Worm (Caenorhabditis elegans): ENCODE measurements around the gene D2062.1.
"Not testable (repeated sequence)": the region's sequence is repeated elsewhere in the genome, so short reads cannot be mapped to it uniquely, and the experiment has no call there.

Gene D2062.1

ce11 chrII:2631169-2631568 lies at the start of gene D2062.1:
D2062.1 (plus strand) TSS chrII:2631469.
- TF ChIP-seq dao-5 (tag; optimal IDR thresholded peaks at IDR 0.05) (no peak), him-1 (tag; optimal IDR thresholded peaks at IDR 0.05) (no peak), W03F9.2 (tag; optimal IDR thresholded peaks at IDR 0.05) (no peak)

DNA sequence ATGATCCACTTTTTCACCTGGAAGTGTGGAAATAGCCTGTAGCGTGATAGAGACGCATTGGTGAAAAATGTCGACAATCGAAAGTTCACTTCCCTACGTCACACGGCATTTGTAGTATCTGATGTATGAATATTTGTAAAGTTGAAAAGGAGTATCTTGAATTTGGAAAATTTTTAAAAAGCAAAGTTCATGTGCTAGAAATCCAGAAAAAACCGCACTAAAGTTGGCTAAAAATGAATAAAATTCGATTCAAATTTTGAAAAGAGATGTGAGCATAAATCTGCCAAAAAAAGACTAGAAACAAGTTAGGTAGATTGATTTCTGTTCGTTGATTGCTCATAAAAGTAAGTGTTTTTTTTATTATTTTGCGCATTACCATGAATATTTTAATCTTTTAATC lies 48.2 kb upstream of the D2062.1 start, which contains the start of gene sri-74:
Gene sri-74, minus strand, starts transcription at position 101 of the 400 bp plus-strand sequence.
- TF ChIP-seq dao-5 (tag; optimal IDR thresholded peaks at IDR 0.05) (no peak), W03F9.2 (tag; optimal IDR thresholded peaks at IDR 0.05) (no peak), him-1 (tag; optimal IDR thresholded peaks at IDR 0.05) (no peak)

DNA sequence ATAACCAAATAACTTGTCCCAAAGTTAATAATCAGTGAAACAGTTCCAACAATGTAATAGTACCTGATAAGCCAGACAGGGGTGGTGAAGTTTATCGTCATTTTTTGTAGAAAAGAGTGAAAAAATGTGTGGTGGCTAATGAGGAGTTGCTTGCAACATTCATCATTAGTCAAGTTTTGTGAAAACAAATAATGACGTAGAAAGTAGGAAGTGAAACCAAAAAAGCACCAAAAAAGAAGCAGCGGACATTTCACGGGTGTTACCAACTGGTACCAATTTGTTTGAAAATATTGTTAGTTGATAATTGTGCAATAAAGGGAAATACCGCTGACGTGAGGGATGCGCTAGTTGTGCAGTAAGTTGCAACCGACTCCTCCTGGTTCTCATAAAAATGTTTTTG lies 45.8 kb upstream of the D2062.1 start, which contains the start of gene sri-36:
Gene sri-36, minus strand, starts transcription at position 101 of the 400 bp plus-strand sequence.
- TF ChIP-seq him-1 (tag; optimal IDR thresholded peaks at IDR 0.05), result no peak
- TF ChIP-seq dao-5 (tag; optimal IDR thresholded peaks at IDR 0.05), result no peak
- no peak for TF ChIP-seq W03F9.2 (tag; optimal IDR thresholded peaks at IDR 0.05)

- TF ChIP-seq W03F9.2 (tag; optimal IDR thresholded peaks at IDR 0.05) (no peak), him-1 (tag; optimal IDR thresholded peaks at IDR 0.05) (no peak), dao-5 (tag; optimal IDR thresholded peaks at IDR 0.05) (no peak)
Observed at ce11 chrII:2586861-2587554, 44.3 kb upstream of the D2062.1 start, which contains the start of the genes F33H12.7 and sri-39. F33H12.7 (minus strand) TSS chrII:2586911. sri-39 (plus strand) TSS chrII:2587504.

DNA sequence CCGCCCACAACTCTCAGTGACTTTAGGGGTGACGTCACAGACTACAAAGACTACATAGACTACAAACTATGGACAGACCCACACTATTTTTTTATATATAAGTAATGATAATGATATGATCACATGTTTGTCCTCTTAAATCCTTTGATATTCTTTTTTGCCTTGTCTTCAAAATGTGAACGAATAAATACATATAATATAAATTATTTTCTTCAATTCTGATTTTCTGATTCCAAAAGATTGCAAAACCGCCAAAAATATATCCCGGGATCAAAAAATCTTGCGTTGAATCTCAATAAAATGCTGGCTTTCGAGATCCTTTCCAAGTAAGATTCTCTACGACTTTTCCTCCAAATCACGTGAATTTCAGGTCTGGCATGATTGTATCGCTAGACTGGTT lies 31.1 kb upstream of the D2062.1 start, which contains the start of gene F33H12.1:
Gene F33H12.1, plus strand, starts transcription at position 301 of the 400 bp plus-strand sequence.
- TF ChIP-seq him-1, dao-5, W03F9.2 (tag; optimal IDR thresholded peaks at IDR 0.05): not testable (repeated sequence)

ce11 chrII:2600931-2601330 lies 30.3 kb upstream of the D2062.1 start:
- TF ChIP-seq W03F9.2 (tag; optimal IDR thresholded peaks at IDR 0.05), result no peak
- TF ChIP-seq dao-5 (tag; optimal IDR thresholded peaks at IDR 0.05), result no peak
- no peak for TF ChIP-seq him-1 (tag; optimal IDR thresholded peaks at IDR 0.05)

DNA sequence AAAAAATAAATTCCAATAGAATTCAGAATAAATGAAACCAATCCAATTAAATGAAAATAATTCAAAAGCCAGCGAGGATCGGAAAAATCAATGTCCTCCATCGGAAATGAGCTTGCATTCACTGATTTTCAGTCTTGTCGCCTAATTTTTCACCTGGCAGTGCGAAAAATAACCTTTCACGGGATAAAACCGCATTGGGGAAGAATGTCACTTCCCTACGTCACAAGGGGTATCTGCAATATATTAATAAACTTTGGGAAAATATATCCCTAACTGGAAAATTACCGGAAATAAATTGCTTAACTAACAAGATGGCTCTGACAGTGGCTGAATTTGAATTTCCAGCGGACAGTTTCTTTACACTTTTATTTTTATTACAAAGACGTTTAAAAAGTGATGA lies 25.9 kb upstream of the D2062.1 start, which contains the start of gene sri-77:
Gene sri-77, minus strand, starts transcription at position 101 of the 400 bp plus-strand sequence.
- no peak for TF ChIP-seq W03F9.2 (tag; optimal IDR thresholded peaks at IDR 0.05)
- no peak for TF ChIP-seq dao-5 (tag; optimal IDR thresholded peaks at IDR 0.05)
- no peak for TF ChIP-seq him-1 (tag; optimal IDR thresholded peaks at IDR 0.05)

ce11 chrII:2610202-2610912 lies 20.9 kb upstream of the D2062.1 start, which contains the start of gene sri-38:
sri-38 (plus strand) TSS chrII:2610862.
- TF ChIP-seq dao-5 (tag; optimal IDR thresholded peaks at IDR 0.05), result no peak
- no peak for TF ChIP-seq W03F9.2 (tag; optimal IDR thresholded peaks at IDR 0.05)
- no peak for TF ChIP-seq him-1 (tag; optimal IDR thresholded peaks at IDR 0.05)

- TF ChIP-seq W03F9.2 (tag; optimal IDR thresholded peaks at IDR 0.05), result no peak
- TF ChIP-seq him-1 (tag; optimal IDR thresholded peaks at IDR 0.05), result no peak
- no peak for TF ChIP-seq dao-5 (tag; optimal IDR thresholded peaks at IDR 0.05)
Observed at ce11 chrII:2611009-2611408, 20.3 kb upstream of the D2062.1 start.

DNA sequence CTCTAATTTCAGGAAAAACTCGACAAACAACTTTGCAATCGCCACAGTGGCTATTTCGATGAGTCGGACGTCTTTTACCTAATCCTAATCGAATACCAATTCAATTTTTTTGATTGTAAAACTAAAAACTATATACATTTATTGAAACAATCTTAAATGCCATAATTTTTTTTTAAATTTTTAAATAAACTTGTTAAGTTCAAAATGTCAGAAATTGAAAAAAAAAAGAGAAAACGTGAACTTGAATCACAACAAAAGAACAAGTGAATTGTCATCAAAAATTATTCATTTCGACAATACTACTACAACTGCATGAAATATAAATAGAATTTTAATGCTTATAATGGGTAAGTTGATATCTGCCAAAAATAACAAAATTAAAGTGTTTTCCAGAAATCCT lies 19.0 kb upstream of the D2062.1 start, which contains the start of gene D2062.13:
Gene D2062.13, plus strand, starts transcription at position 301 of the 400 bp plus-strand sequence.
- not testable (repeated sequence) for TF ChIP-seq W03F9.2, dao-5, him-1 (tag; optimal IDR thresholded peaks at IDR 0.05)

- not testable (repeated sequence) for TF ChIP-seq dao-5, him-1, W03F9.2 (tag; optimal IDR thresholded peaks at IDR 0.05)
Observed at ce11 chrII:2616634-2617033, 14.6 kb upstream of the D2062.1 start, which contains the start of gene msrp-5. msrp-5 (plus strand) TSS chrII:2616934.

DNA sequence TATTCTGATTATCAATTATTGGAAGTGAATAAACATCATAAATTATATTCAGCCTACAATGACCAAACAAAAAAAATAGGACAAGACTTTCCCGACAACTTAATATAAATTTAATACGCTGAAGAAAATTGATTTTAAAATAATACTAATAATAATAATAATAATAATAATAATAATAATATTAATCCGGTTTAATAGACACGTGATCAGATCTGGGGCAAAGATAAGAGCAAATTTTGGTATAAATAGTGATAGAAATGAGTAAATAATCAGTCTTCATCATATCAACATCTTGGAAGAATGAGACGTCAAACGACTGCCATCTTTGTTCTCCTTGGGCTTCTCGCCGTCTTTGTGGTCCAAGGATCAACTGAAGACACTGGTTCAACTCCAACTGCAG lies 12.1 kb upstream of the D2062.1 start, which contains the start of gene msrp-6:
Gene msrp-6, plus strand, starts transcription at position 301 of the 400 bp plus-strand sequence.
- not testable (repeated sequence) for TF ChIP-seq dao-5, him-1, W03F9.2 (tag; optimal IDR thresholded peaks at IDR 0.05)

DNA sequence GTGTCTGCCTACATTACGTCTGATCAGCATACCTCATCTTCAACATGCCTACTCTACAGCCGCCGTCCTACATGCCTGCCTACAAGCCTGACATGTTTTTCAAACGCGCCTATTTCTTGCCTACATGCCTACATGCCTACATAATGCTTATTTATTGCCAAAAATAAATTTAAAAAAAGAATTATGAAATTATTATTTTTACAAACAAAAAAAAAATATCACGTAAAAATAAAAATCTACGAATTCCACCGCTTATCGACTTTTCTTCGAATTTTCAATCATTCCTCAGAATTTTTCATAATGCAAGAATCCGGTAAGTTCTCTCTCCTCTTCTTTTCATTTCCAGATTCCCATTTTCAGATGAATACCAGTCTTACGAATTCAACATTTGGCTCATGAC lies 8.8 kb upstream of the D2062.1 start, which contains the start of gene D2062.5:
Gene D2062.5, plus strand, starts transcription at position 301 of the 400 bp plus-strand sequence.
- no peak for TF ChIP-seq W03F9.2 (tag; optimal IDR thresholded peaks at IDR 0.05)
- TF ChIP-seq him-1 (tag; optimal IDR thresholded peaks at IDR 0.05), result no peak
- TF ChIP-seq dao-5 (tag; optimal IDR thresholded peaks at IDR 0.05), result no peak

Measured in whole organism, L4/young adult.